Worm (Caenorhabditis elegans): Measurements from ENCODE around the gene ZK742.7.

- TF ChIP-seq egl-27 (tag; optimal IDR thresholded peaks at IDR 0.05) (no peak), elt-2 (tag; optimal IDR thresholded peaks at IDR 0.05) (no peak)
These were observed 16.7 kb upstream of the ZK742.7 start, which contains the start of gene cyp-32A1 for ce11 chrV:7781511-7781910.
